Worm (Caenorhabditis elegans): ENCODE measurements around the gene F23B12.4.

DNA sequence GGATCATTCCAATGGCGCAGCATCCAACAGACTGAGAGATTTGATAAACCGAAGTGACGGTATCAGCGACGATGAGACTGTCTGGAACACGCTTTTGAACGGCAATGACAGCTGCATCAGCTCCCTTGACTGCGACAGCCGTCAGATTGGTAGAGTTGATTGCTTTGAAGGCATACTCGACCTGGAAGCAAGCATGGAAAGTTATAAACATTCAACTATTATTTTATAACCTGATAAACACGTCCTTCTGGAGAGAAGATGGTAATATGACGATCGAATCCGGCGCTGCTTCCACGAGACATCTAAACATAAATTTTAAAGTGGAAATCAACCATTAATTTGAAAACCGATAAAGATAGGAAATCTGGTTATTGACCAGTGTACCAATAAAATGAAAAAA lies 18.6 kb upstream of the F23B12.4 start, which contains the start of gene pas-1:
- TF ChIP-seq R02D3.7 (tag; optimal IDR thresholded peaks at IDR 0.05) (no peak), duxl-1 (tag; optimal IDR thresholded peaks at IDR 0.05; ENCODE audit: poor library complexity) (no peak), nhr-42 (GFP tag; IDR thresholded peaks at IDR 0.05) (no peak), fos-1 (tag; optimal IDR thresholded peaks at IDR 0.05) (no peak), lin-39 (tag; optimal IDR thresholded peaks at IDR 0.05) (no peak)
